Worm (Caenorhabditis elegans) whole organism, L2 larva: Measurements from ENCODE around the gene W09B6.4.

Experiments
- C34F6.9 ChIP-seq: fragments of 150-350 bp; optimal IDR thresholded peaks from 2 replicates; lab custom pipeline; 2014; ENCODE audit warnings: missing biosample characterization, missing genetic modification characterization
- F13H6.1 ChIP-seq: sonication (generic microtip); optimal IDR thresholded peaks from 2 replicates; lab custom pipeline; 2016; ENCODE audit warnings: missing genetic modification characterization, missing compliant biosample characterization
- R02D3.7 ChIP-seq: fragments of 150-350 bp; optimal IDR thresholded peaks from 2 replicates; lab custom pipeline; 2014; ENCODE audit warnings: missing biosample characterization, missing genetic modification characterization
- Y55F3AM.14 ChIP-seq: fragments of 200-800 bp; sonication (Bioruptor generic); optimal IDR thresholded peaks from 2 replicates; lab custom pipeline; 2018; ENCODE audit warnings: mild to moderate bottlenecking, missing genetic modification characterization, missing compliant biosample characterization
- aly-2 ChIP-seq: fragments of 150-350 bp; optimal IDR thresholded peaks from 2 replicates; lab custom pipeline; 2014; ENCODE audit warnings: missing biosample characterization, missing genetic modification characterization
- ama-1 ChIP-seq: fragments of 150-350 bp; optimal IDR thresholded peaks from 2 replicates; lab custom pipeline; 2018; ENCODE audit warnings: inconsistent platforms
- blmp-1 ChIP-seq: sonication (generic microtip); optimal IDR thresholded peaks from 2 replicates; lab custom pipeline; 2017; ENCODE audit warnings: missing genetic modification characterization, mild to moderate bottlenecking, missing compliant biosample characterization, antibody characterized with exemption, moderate library complexity; ENCODE audit not compliant: insufficient read depth
- ceh-16 ChIP-seq: fragments of 150-350 bp; optimal IDR thresholded peaks from 2 replicates; lab custom pipeline; 2014; ENCODE audit warnings: missing biosample characterization, missing genetic modification characterization
- ceh-82 ChIP-seq: fragments of 150-350 bp; optimal IDR thresholded peaks from 2 replicates; lab custom pipeline; 2014; ENCODE audit warnings: missing biosample characterization, missing genetic modification characterization
- crh-2 ChIP-seq: sonication (generic microtip); optimal IDR thresholded peaks from 2 replicates; lab custom pipeline; 2017; ENCODE audit warnings: missing biosample characterization, missing genetic modification characterization
- egl-27 ChIP-seq: sonication (generic microtip); optimal IDR thresholded peaks from 3 replicates; lab custom pipeline; 2017; ENCODE audit warnings: missing biosample characterization, missing genetic modification reagents, missing genetic modification characterization
- elt-1 ChIP-seq: fragments of 150-350 bp; optimal IDR thresholded peaks from 2 replicates; lab custom pipeline; 2014; ENCODE audit warnings: missing biosample characterization, missing genetic modification characterization
- elt-3 ChIP-seq: sonication (generic microtip); optimal IDR thresholded peaks from 2 replicates; lab custom pipeline; 2017; ENCODE audit warnings: missing biosample characterization, missing genetic modification characterization
- fos-1 ChIP-seq: fragments of 150-350 bp; optimal IDR thresholded peaks from 2 replicates; lab custom pipeline; 2014; ENCODE audit warnings: missing biosample characterization, missing genetic modification characterization
- gmeb-1 ChIP-seq: fragments of 150-350 bp; optimal IDR thresholded peaks from 2 replicates; lab custom pipeline; 2014; ENCODE audit warnings: missing biosample characterization, missing genetic modification characterization
- lin-13 ChIP-seq: fragments of 150-350 bp; optimal IDR thresholded peaks from 2 replicates; lab custom pipeline; 2014; ENCODE audit warnings: missing biosample characterization, missing genetic modification reagents, missing genetic modification characterization
- lsy-2 ChIP-seq, 2 experiments: fragments of 150-350 bp in 1 of 2; sonication (generic microtip) in 1 of 2; optimal IDR thresholded peaks; 2 replicates each; lab custom pipeline; 2014 to 2017; ENCODE audit warnings: missing biosample characterization in 2 of 2, missing genetic modification characterization in 2 of 2
- mab-5 ChIP-seq: fragments of 150-350 bp; optimal IDR thresholded peaks from 2 replicates; lab custom pipeline; 2014; ENCODE audit warnings: missing biosample characterization, missing genetic modification characterization
- mdl-1 ChIP-seq, 2 experiments: fragments of 150-350 bp in 1 of 2; sonication (generic microtip) in 1 of 2; optimal IDR thresholded peaks; 2 replicates each; lab custom pipeline; 2017; ENCODE audit warnings: missing biosample characterization in 2 of 2, missing genetic modification characterization in 2 of 2
- nhr-11 ChIP-seq: fragments of 150-350 bp; optimal IDR thresholded peaks from 2 replicates; lab custom pipeline; 2014; ENCODE audit warnings: missing biosample characterization, missing genetic modification characterization
- nhr-129 ChIP-seq: fragments of 150-350 bp; optimal IDR thresholded peaks from 2 replicates; lab custom pipeline; 2014; ENCODE audit warnings: missing biosample characterization, missing genetic modification characterization
- nhr-21 ChIP-seq: fragments of 150-350 bp; optimal IDR thresholded peaks from 2 replicates; lab custom pipeline; 2014; ENCODE audit warnings: missing biosample characterization, missing genetic modification characterization
- nhr-23 ChIP-seq: fragments of 150-350 bp; optimal IDR thresholded peaks from 2 replicates; lab custom pipeline; 2014; ENCODE audit warnings: missing biosample characterization, missing genetic modification reagents, missing genetic modification characterization
- nhr-25 ChIP-seq: fragments of 150-350 bp; sonication (generic microtip); optimal IDR thresholded peaks from 3 replicates; lab custom pipeline; 2014; ENCODE audit warnings: missing biosample characterization, missing genetic modification characterization
- nhr-6 ChIP-seq: fragments of 150-350 bp; optimal IDR thresholded peaks from 2 replicates; lab custom pipeline; 2014; ENCODE audit warnings: missing biosample characterization, missing genetic modification characterization
- nhr-77 ChIP-seq: fragments of 150-350 bp; optimal IDR thresholded peaks from 2 replicates; lab custom pipeline; 2014; ENCODE audit warnings: missing biosample characterization, missing genetic modification characterization
- skn-1 ChIP-seq: sonication (generic microtip); optimal IDR thresholded peaks from 2 replicates; lab custom pipeline; 2017; ENCODE audit warnings: missing biosample characterization, missing genetic modification characterization
- sma-3 ChIP-seq: sonication (generic microtip); optimal IDR thresholded peaks from 2 replicates; lab custom pipeline; 2016; ENCODE audit warnings: missing genetic modification reagents, missing genetic modification characterization, missing compliant biosample characterization
- sma-9 ChIP-seq, 2 experiments: fragments of 150-350 bp in 1 of 2; sonication (generic microtip) in 1 of 2; optimal IDR thresholded peaks; 2 replicates each; lab custom pipeline; 2014 to 2016; ENCODE audit warnings: missing genetic modification characterization in 2 of 2, mild to moderate bottlenecking in 1 of 2, missing biosample characterization in 1 of 2, missing compliant biosample characterization in 1 of 2, missing genetic modification reagents in 1 of 2, moderate library complexity in 1 of 2
- unc-55 ChIP-seq: fragments of 150-350 bp; sonication (generic microtip); optimal IDR thresholded peaks from 3 replicates; lab custom pipeline; 2014; ENCODE audit warnings: missing biosample characterization, missing genetic modification reagents, missing genetic modification characterization

The W09B6.4 gene

ce11 chrII:1090743-1091142 lies 49.9 kb downstream of the W09B6.4 start (continued):
- TF ChIP-seq sma-3 (GFP tag; lab: Kevin White, UChicago) (no peak), nhr-6 (tag; lab: Kevin White, UChicago) (no peak), ama-1 (lab: Kevin White, UChicago) (no peak), unc-55 (no peak)
- TF ChIP-seq, all 48 proteins: peak for 4

- TF ChIP-seq lin-13 (GFP tag; lab: Kevin White, UChicago) (no peak), nhr-25 (tag; lab: Kevin White, UChicago) (peak; percentile 67), ceh-16 (tag; lab: Kevin White, UChicago) (no peak), blmp-1 (tag; lab: Kevin White, UChicago) (peak; percentile 51), F13H6.1 (tag; lab: Kevin White, UChicago) (peak; percentile 2), Y55F3AM.14 (no peak), nhr-23 (tag; lab: Kevin White, UChicago) (no peak)
Measured at ce11 chrII:1088527-1089230, 52.0 kb downstream of the W09B6.4 start.

ce11 chrII:1086479-1086878 lies 54.2 kb downstream of the W09B6.4 start:
- TF ChIP-seq nhr-77 (tag; lab: Kevin White, UChicago) (no peak), fos-1 (tag; lab: Kevin White, UChicago) (no peak), R02D3.7 (tag; lab: Kevin White, UChicago) (no peak), sma-9 (GFP tag; optimal IDR thresholded peaks at IDR 0.05; lab: Kevin White, UChicago) (peak; percentile 3), sma-9 (tag; optimal IDR thresholded peaks at IDR 0.05; lab: Kevin White, UChicago) (no peak), nhr-25 (tag; lab: Kevin White, UChicago) (peak; percentile 26), mdl-1 (tag; optimal IDR thresholded peaks at IDR 0.05; lab: Kevin White, UChicago) (peak in 1 of 2 experiments; percentile 11)

- no peak for TF ChIP-seq nhr-21 (tag; lab: Kevin White, UChicago)
- no peak for TF ChIP-seq sma-3 (GFP tag; lab: Kevin White, UChicago)
- no peak for TF ChIP-seq ceh-16 (tag; lab: Kevin White, UChicago)
- no peak for TF ChIP-seq ama-1 (lab: Kevin White, UChicago)
- no peak for TF ChIP-seq lsy-2 (tag; optimal IDR thresholded peaks at IDR 0.05; lab: Kevin White, UChicago)
- no peak for TF ChIP-seq ceh-82 (tag; lab: Kevin White, UChicago)
- no peak for TF ChIP-seq fos-1 (tag; lab: Kevin White, UChicago)
- no peak for TF ChIP-seq elt-3 (tag; lab: Kevin White, UChicago)
Measured at ce11 chrII:1085546-1085945, 55.1 kb downstream of the W09B6.4 start.

- TF ChIP-seq mab-5 (tag; lab: Kevin White, UChicago): peak; percentile 33
- TF ChIP-seq C34F6.9: peak; percentile 57
- TF ChIP-seq nhr-77 (tag; lab: Kevin White, UChicago): no peak
- peak; percentile 38 for TF ChIP-seq lin-13 (GFP tag; lab: Kevin White, UChicago)
- TF ChIP-seq nhr-129 (tag; lab: Kevin White, UChicago): peak; percentile 71
- TF ChIP-seq unc-55: peak; percentile 46
- TF ChIP-seq lsy-2 (tag; optimal IDR thresholded peaks at IDR 0.05; lab: Kevin White, UChicago): peak; percentile 30 to 69
- peak; percentile 48 for TF ChIP-seq crh-2 (tag; lab: Kevin White, UChicago)
- TF ChIP-seq F13H6.1 (tag; lab: Kevin White, UChicago): peak; percentile 90
- TF ChIP-seq nhr-11 (tag; lab: Kevin White, UChicago): no peak
- no peak for TF ChIP-seq mdl-1 (tag; optimal IDR thresholded peaks at IDR 0.05; lab: Kevin White, UChicago)
- peak; percentile 74 for TF ChIP-seq sma-9 (GFP tag; optimal IDR thresholded peaks at IDR 0.05; lab: Kevin White, UChicago)
- no peak for TF ChIP-seq sma-9 (tag; optimal IDR thresholded peaks at IDR 0.05; lab: Kevin White, UChicago)
- TF ChIP-seq egl-27 (tag; lab: Kevin White, UChicago): peak; percentile 60
- TF ChIP-seq, all 48 proteins: peak for 10
Measured at ce11 chrII:1084899-1085298, 55.7 kb downstream of the W09B6.4 start.

ce11 chrII:1082859-1083258 lies 57.8 kb downstream of the W09B6.4 start, which contains the start of gene K02E7.1:
TSS of gene K02E7.1 (plus strand) at chrII:1083159.
- TF ChIP-seq crh-2 (tag; lab: Kevin White, UChicago): no peak
- no peak for TF ChIP-seq aly-2 (tag; lab: Kevin White, UChicago)
- no peak for TF ChIP-seq fos-1 (tag; lab: Kevin White, UChicago)
- no peak for TF ChIP-seq nhr-21 (tag; lab: Kevin White, UChicago)
- no peak for TF ChIP-seq elt-1 (tag; lab: Kevin White, UChicago)
- TF ChIP-seq gmeb-1 (tag; lab: Kevin White, UChicago): no peak
- TF ChIP-seq skn-1 (tag; lab: Kevin White, UChicago): no peak
- no peak for TF ChIP-seq ceh-16 (tag; lab: Kevin White, UChicago)
- TF ChIP-seq sma-3 (GFP tag; lab: Kevin White, UChicago): no peak
